Fruit fly (Drosophila melanogaster) Kc167 (cell line): ENCODE data around the gene CG31937.

Source experiments
- Myc ChIP-seq: fragments of >200 bp; optimal IDR thresholded peaks from 2 replicates; lab custom pipeline; 2017; ENCODE audit warnings: missing external identifiers
- Sin3A ChIP-seq: fragments of >200 bp; optimal IDR thresholded peaks from 2 replicates; lab custom pipeline; 2018; ENCODE audit warnings: missing external identifiers
- h ChIP-seq: fragments of >200 bp; optimal IDR thresholded peaks from 3 replicates; lab custom pipeline; 2018; ENCODE audit warnings: missing external identifiers
- insv ChIP-seq: fragments of >200 bp; optimal IDR thresholded peaks from 3 replicates; lab custom pipeline; 2018; ENCODE audit warnings: missing external identifiers
- psq ChIP-seq: fragments of >200 bp; optimal IDR thresholded peaks from 2 replicates; lab custom pipeline; 2017; ENCODE audit warnings: missing external identifiers
- ttk ChIP-seq: sonication (Bioruptor generic); optimal IDR thresholded peaks from 2 replicates; lab custom pipeline; 2017; ENCODE audit warnings: missing external identifiers

The CG31937 gene

DNA sequence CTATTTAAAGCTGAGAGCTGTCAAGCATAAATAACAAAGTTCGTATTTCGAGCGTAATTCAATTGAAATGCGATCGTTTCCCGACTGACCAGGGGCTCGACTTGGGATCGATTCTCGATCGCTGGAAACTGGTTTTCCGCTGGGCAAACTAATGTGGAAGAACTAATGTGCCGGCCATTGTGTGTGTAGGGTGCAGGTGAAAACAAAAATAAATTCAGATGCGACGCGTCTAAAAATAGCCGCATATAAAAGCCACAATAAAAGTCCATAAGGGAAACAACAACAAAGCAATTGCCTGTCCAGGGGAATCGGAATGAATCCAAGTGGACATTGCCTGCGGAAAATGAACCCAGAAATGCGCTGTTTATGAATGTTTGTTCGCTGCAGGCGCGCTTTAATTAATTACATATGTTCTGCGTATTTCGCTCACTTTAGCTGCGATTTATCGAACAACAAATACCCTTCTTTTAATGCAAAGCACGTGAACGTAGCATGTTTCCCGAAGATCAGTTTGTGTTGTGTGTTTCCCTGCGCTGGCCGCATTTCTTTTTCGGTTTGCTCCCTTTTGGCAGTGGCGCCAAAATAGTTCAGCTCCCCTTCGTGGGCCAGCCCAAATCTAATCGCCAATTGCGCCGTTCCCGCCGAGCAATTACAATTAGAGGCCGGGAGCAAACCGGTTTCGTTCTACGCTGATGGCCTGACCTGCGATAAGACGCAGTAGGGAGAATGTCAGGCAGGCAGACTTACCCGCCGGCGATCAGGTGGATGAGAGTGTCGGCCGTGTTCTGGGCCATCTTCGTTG is 6.4 kb upstream of the CG31937 start:
- TF ChIP-seq Sin3A (lab: Kevin White, UChicago): no peak
- no peak for TF ChIP-seq h (lab: Kevin White, UChicago)
- TF ChIP-seq psq (lab: Kevin White, UChicago): no peak
- no peak for TF ChIP-seq insv (lab: Kevin White, UChicago)
- TF ChIP-seq ttk (lab: Kevin White, UChicago): no peak
- no peak for TF ChIP-seq Myc (lab: Kevin White, UChicago)

DNA sequence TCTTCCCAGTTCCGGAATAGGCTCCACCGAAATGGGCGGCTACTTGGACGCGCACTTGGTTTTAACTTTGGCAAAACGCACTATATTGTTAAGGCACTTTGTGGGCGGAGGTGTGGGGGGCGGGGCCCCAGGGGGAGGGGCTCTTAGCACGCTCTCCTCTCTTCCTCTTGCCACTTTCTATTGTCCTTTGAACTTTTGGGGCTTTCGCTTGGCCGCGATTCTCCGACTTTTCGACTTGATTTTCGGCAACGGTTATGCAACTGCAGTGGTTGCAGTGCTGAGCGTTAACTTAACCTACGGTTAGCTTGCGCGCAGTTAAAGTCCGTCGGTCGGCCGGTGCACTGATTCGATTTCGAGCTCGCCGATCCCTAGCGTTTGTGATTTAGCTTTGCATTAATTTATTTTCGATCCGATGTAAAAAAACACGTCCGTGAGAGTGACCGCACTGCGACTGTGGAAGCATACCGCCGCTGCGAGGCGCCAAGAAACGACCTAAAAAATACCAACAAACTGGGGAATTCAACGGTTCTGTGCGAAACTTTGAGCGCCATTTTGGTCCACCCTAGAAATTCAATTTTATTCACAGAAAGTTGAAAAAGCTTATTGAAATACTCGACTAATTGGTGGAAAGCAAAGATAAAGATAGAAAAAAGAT is 5.6 kb upstream of the CG31937 start, which contains the start of gene Rim2:
Gene Rim2, minus strand, starts transcription at position 452 of the 655 bp plus-strand sequence.
- TF ChIP-seq Myc (lab: Kevin White, UChicago): no peak
- no peak for TF ChIP-seq ttk (lab: Kevin White, UChicago)
- no peak for TF ChIP-seq Sin3A (lab: Kevin White, UChicago)
- TF ChIP-seq psq (lab: Kevin White, UChicago): no peak

DNA sequence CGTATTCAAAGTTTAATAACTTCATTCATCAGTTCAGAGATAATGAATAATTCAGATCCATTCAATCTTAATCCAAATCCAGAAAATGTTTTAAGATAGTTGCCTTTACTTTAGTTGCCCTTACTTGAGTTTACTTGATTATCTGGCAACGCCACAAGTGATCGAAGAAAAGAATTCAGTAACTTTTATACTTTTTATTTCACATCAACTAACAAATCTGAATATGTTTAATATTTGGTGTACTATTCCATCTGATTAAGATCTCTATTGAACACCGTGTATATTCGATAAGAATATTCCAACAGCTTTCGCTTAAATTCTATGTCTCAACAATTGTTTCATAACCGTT is 5.1 kb upstream of the CG31937 start:
- TF ChIP-seq ttk (lab: Kevin White, UChicago) (no peak), insv (lab: Kevin White, UChicago) (no peak), psq (lab: Kevin White, UChicago) (no peak), h (lab: Kevin White, UChicago) (no peak), Myc (lab: Kevin White, UChicago) (no peak), Sin3A (lab: Kevin White, UChicago) (no peak)

dm6 chr2L:1727162-1727825 is 2.4 kb upstream of the CG31937 start:
- TF ChIP-seq insv (lab: Kevin White, UChicago) (no peak), Sin3A (lab: Kevin White, UChicago) (no peak), ttk (lab: Kevin White, UChicago) (no peak), h (lab: Kevin White, UChicago) (no peak), Myc (lab: Kevin White, UChicago) (no peak), psq (lab: Kevin White, UChicago) (no peak)

dm6 chr2L:1727826-1728619 is 1.7 kb upstream of the CG31937 start:
- TF ChIP-seq ttk (lab: Kevin White, UChicago): no peak
- TF ChIP-seq psq (lab: Kevin White, UChicago): no peak
- TF ChIP-seq insv (lab: Kevin White, UChicago): no peak
- TF ChIP-seq h (lab: Kevin White, UChicago): no peak
- no peak for TF ChIP-seq Sin3A (lab: Kevin White, UChicago)
- no peak for TF ChIP-seq Myc (lab: Kevin White, UChicago)

DNA sequence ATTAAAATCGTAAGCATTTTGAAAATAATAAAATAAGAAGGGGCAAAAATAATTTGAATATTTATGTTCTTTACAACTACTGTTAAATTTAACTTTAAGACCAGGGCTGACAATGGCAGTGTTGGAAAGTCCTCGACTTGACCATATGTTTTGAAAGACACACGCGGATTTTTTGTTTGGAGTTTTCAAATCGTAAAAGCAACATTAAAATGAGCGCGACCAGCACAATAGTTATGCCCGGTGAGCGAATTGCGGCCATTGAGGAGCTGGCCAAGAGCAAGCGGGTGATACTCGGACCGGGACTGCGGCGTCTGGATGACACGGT is 1.1 kb upstream of the CG31937 start, which contains the start of gene Rrp40:
Gene Rrp40, plus strand, starts transcription at position 113 of the 325 bp plus-strand sequence.
- TF ChIP-seq Myc (lab: Kevin White, UChicago): no peak
- no peak for TF ChIP-seq psq (lab: Kevin White, UChicago)
- TF ChIP-seq insv (lab: Kevin White, UChicago): no peak
- TF ChIP-seq Sin3A (lab: Kevin White, UChicago): no peak
- TF ChIP-seq ttk (lab: Kevin White, UChicago): no peak
- TF ChIP-seq h (lab: Kevin White, UChicago): no peak

- TF ChIP-seq ttk (lab: Kevin White, UChicago) (no peak), h (lab: Kevin White, UChicago) (no peak)
These were observed 1.2 kb downstream of the CG31937 start for dm6 chr2L:1730914-1731313.

dm6 chr2L:1732189-1732588 is 2.5 kb downstream of the CG31937 start, which contains the start of the genes CG17652 and CG17646:
CG17652 (minus strand) TSS chr2L:1732356.
CG17646 (plus strand) TSS chr2L:1732524.
- TF ChIP-seq insv (lab: Kevin White, UChicago) (no peak), psq (lab: Kevin White, UChicago) (no peak), ttk (lab: Kevin White, UChicago) (no peak), Sin3A (lab: Kevin White, UChicago) (no peak), Myc (lab: Kevin White, UChicago) (no peak), h (lab: Kevin White, UChicago) (no peak)

- TF ChIP-seq Sin3A (lab: Kevin White, UChicago): no peak
- TF ChIP-seq ttk (lab: Kevin White, UChicago): no peak
- TF ChIP-seq psq (lab: Kevin White, UChicago): no peak
- no peak for TF ChIP-seq insv (lab: Kevin White, UChicago)
- TF ChIP-seq Myc (lab: Kevin White, UChicago): no peak
- no peak for TF ChIP-seq h (lab: Kevin White, UChicago)
These were observed 3.6 kb downstream of the CG31937 start for dm6 chr2L:1733155-1733813.

DNA sequence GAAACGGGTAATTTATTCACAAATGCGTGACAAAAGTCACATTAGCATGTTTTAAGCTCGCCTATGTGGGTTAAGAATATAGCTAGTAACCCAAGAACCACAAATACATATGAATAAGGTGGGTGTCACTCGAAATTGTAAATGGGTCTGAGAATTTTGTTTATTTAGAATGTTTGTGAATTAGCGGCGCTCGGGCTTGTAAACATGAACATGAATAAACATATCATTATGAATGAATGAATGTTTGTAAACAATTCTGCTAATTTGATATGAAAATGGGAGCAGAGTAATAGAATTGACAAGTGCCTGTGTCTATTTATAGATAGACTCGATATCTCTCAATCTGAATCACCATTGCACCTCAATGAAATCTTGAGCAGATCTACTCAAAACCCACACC is 5.4 kb downstream of the CG31937 start:
- TF ChIP-seq psq (lab: Kevin White, UChicago) (no peak), h (lab: Kevin White, UChicago) (no peak), Myc (lab: Kevin White, UChicago) (no peak), insv (lab: Kevin White, UChicago) (no peak), Sin3A (lab: Kevin White, UChicago) (no peak)
